Worm (Caenorhabditis elegans) whole organism, L3 larva: ENCODE measurements around the gene polk-1.
A peak's percentile ranks its signal among the peaks of the same experiment; 100 is the strongest.

Experiments
- elt-3 ChIP-seq, 3 experiments: fragments of 150-350 bp in 1 of 3; sonication (generic microtip) in 2 of 3; optimal IDR thresholded peaks; 2 replicates in 2 of 3; 4 replicates in 1 of 3; lab custom pipeline; 2014 to 2017; ENCODE audit warnings: missing biosample characterization in 3 of 3, missing genetic modification characterization in 3 of 3
- mdl-1 ChIP-seq: fragments of 150-350 bp; optimal IDR thresholded peaks from 2 replicates; lab custom pipeline; 2014; ENCODE audit warnings: missing biosample characterization, missing genetic modification characterization
- pha-4 ChIP-seq: fragments of 150-350 bp; optimal IDR thresholded peaks from 2 replicates; lab custom pipeline; 2014; ENCODE audit warnings: missing biosample characterization, missing genetic modification reagents, missing genetic modification characterization

DNA sequence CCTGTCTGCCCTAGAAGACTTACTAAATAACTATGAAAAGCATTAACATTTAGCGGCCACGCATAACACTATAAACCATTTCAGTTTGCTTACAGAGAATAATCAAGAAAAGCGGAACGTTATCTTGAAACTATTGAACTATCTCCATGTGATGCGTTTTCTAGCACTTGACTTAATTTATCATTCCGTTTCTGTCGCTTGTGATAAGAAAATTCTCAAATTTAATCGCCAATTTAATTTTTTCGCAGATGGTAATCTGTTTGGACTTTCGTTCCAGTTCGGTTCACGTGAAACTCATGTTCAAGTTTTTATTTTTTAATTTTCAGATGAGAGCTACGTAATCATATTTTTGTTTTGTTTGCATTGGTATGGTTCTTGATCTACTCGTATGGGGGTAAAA, 28.6 kb upstream of the polk-1 start:
- TF ChIP-seq mdl-1 (tag; lab: Kevin White, UChicago) (no peak), elt-3 (tag; optimal IDR thresholded peaks at IDR 0.05; lab: Kevin White, UChicago) (no peak), pha-4 (peak; percentile 70)
